Fruit fly (Drosophila melanogaster) whole organism, embryonic: ENCODE data around the gene Tpr2.

Source experiments
- Bdp1 ChIP-seq: fragments of 200-800 bp; sonication (Bioruptor generic); optimal IDR thresholded peaks from 3 replicates; lab custom pipeline; 2016; ENCODE audit warnings: missing biosample characterization, missing genetic modification characterization
- Blimp-1 ChIP-seq: fragments of 200-800 bp; sonication (Bioruptor generic); optimal IDR thresholded peaks from 3 replicates; lab custom pipeline; 2018; ENCODE audit warnings: missing biosample characterization, missing genetic modification characterization, mild to moderate bottlenecking, moderate library complexity, missing genetic modification reagents
- CG10209 ChIP-seq: fragments of 200-800 bp; sonication (Bioruptor generic); optimal IDR thresholded peaks from 3 replicates; lab custom pipeline; 2017; ENCODE audit warnings: missing biosample characterization, mild to moderate bottlenecking, missing genetic modification characterization, missing genetic modification reagents
- CG10462 ChIP-seq: fragments of 200-800 bp; sonication (Bioruptor generic); optimal IDR thresholded peaks from 2 replicates; lab custom pipeline; 2016; ENCODE audit warnings: missing biosample characterization, missing genetic modification characterization
- CG10543 ChIP-seq: fragments of 200-800 bp; sonication (Bioruptor generic); optimal IDR thresholded peaks from 3 replicates; lab custom pipeline; 2017; ENCODE audit warnings: missing biosample characterization, mild to moderate bottlenecking, missing genetic modification characterization, moderate library complexity
- CG11398 ChIP-seq: fragments of 200-800 bp; sonication (Bioruptor generic); optimal IDR thresholded peaks from 2 replicates; lab custom pipeline; 2016; ENCODE audit warnings: missing biosample characterization, missing genetic modification characterization
- CG12236 ChIP-seq: fragments of 200-800 bp; sonication (Bioruptor generic); optimal IDR thresholded peaks from 2 replicates; lab custom pipeline; 2016; ENCODE audit warnings: missing biosample characterization, missing genetic modification characterization
- CG13287 ChIP-seq: fragments of 200-800 bp; sonication (Bioruptor generic); IDR thresholded peaks from 2 replicates; pipeline ENCODE4 v1.3.6; 2022; ENCODE audit warnings: missing biosample characterization, missing genetic modification characterization; ENCODE audit not compliant: partially characterized antibody
- CG13775 ChIP-seq: fragments of 200-800 bp; sonication (Bioruptor generic); optimal IDR thresholded peaks from 3 replicates; lab custom pipeline; 2017; ENCODE audit warnings: missing biosample characterization, mild to moderate bottlenecking, missing genetic modification characterization
- CG17328 ChIP-seq: fragments of 200-800 bp; sonication (Bioruptor generic); IDR thresholded peaks from 2 replicates; pipeline ENCODE4 v1.3.6; 2022; ENCODE audit warnings: missing biosample characterization, missing genetic modification characterization
- CG17385 ChIP-seq: fragments of 200-800 bp; sonication (Bioruptor generic); optimal IDR thresholded peaks from 3 replicates; lab custom pipeline; 2018; ENCODE audit warnings: missing biosample characterization, mild to moderate bottlenecking, missing genetic modification characterization
- CG17912 ChIP-seq: fragments of 200-800 bp; sonication (Bioruptor generic); optimal IDR thresholded peaks from 2 replicates; lab custom pipeline; 2018; ENCODE audit warnings: missing biosample characterization, mild to moderate bottlenecking, missing genetic modification characterization
- CG34376 ChIP-seq: fragments of 200-800 bp; sonication (Bioruptor generic); optimal IDR thresholded peaks from 2 replicates; lab custom pipeline; 2018; ENCODE audit warnings: missing biosample characterization, mild to moderate bottlenecking, missing genetic modification characterization
- CG4617 ChIP-seq: fragments of 200-800 bp; sonication (Bioruptor generic); optimal IDR thresholded peaks from 3 replicates; lab custom pipeline; 2016; ENCODE audit warnings: missing biosample characterization, missing genetic modification characterization, borderline replicate concordance
- CG7556 ChIP-seq: fragments of 200-800 bp; sonication (Bioruptor generic); optimal IDR thresholded peaks from 2 replicates; lab custom pipeline; 2017; ENCODE audit warnings: missing biosample characterization, mild to moderate bottlenecking, missing genetic modification characterization
- CG8765 ChIP-seq: fragments of 200-800 bp; sonication (Bioruptor generic); IDR thresholded peaks from 2 replicates; pipeline ENCODE4 v1.3.6; 2022; ENCODE audit warnings: missing biosample characterization, missing genetic modification characterization
- CG9215 ChIP-seq: fragments of 200-800 bp; sonication (Bioruptor generic); IDR thresholded peaks from 2 replicates; pipeline ENCODE4 v1.3.6; 2022; ENCODE audit warnings: missing biosample characterization, missing genetic modification characterization
- CG9437 ChIP-seq: fragments of 200-800 bp; sonication (Bioruptor generic); optimal IDR thresholded peaks from 2 replicates; lab custom pipeline; 2018; ENCODE audit warnings: missing biosample characterization, mild to moderate bottlenecking, missing genetic modification characterization
- CG9797 ChIP-seq: fragments of 200-800 bp; sonication (Bioruptor generic); optimal IDR thresholded peaks from 3 replicates; lab custom pipeline; 2018; ENCODE audit warnings: missing biosample characterization, mild to moderate bottlenecking, missing genetic modification characterization
- Camta ChIP-seq: fragments of 200-800 bp; sonication (Bioruptor generic); optimal IDR thresholded peaks from 2 replicates; lab custom pipeline; 2016; ENCODE audit warnings: missing biosample characterization, missing genetic modification characterization
- CrebB ChIP-seq: fragments of 200-800 bp; sonication (Bioruptor generic); optimal IDR thresholded peaks from 3 replicates; lab custom pipeline; 2018; ENCODE audit warnings: missing biosample characterization, mild to moderate bottlenecking, missing genetic modification characterization
- D19B ChIP-seq: fragments of 200-800 bp; sonication (Bioruptor generic); optimal IDR thresholded peaks from 2 replicates; lab custom pipeline; 2017; ENCODE audit warnings: missing biosample characterization, mild to moderate bottlenecking, missing genetic modification characterization
- Dfd ChIP-seq, 2 experiments: fragments of >200 bp; optimal IDR thresholded peaks; 2 replicates each; lab custom pipeline; 2017; ENCODE audit warnings: missing biosample characterization in 2 of 2, missing genetic modification characterization in 2 of 2
- Fer2 ChIP-seq: fragments of 200-800 bp; sonication (Bioruptor generic); optimal IDR thresholded peaks from 2 replicates; lab custom pipeline; 2018; ENCODE audit warnings: missing biosample characterization, mild to moderate bottlenecking, missing genetic modification characterization, moderate library complexity
- H2.0 ChIP-seq: fragments of 200-800 bp; sonication (Bioruptor generic); IDR thresholded peaks from 2 replicates; pipeline ENCODE4 v1.3.6; 2022; ENCODE audit warnings: missing biosample characterization, missing genetic modification characterization
- HLH4C ChIP-seq: fragments of 200-800 bp; sonication (Bioruptor generic); IDR thresholded peaks from 3 replicates; pipeline ENCODE4 v1.3.6; 2022; ENCODE audit warnings: missing biosample characterization, missing genetic modification characterization; ENCODE audit not compliant: partially characterized antibody
- Hr51 ChIP-seq, 2 experiments: fragments of 200-800 bp; sonication (Bioruptor generic); optimal IDR thresholded peaks; 2 replicates in 1 of 2; 3 replicates in 1 of 2; lab custom pipeline; 2016 to 2018; ENCODE audit warnings: missing biosample characterization in 2 of 2, missing genetic modification characterization in 2 of 2, mild to moderate bottlenecking in 1 of 2, moderate library complexity in 1 of 2
- Jarid2 ChIP-seq: fragments of 200-800 bp; sonication (Bioruptor generic); optimal IDR thresholded peaks from 3 replicates; lab custom pipeline; 2017; ENCODE audit warnings: mild to moderate bottlenecking, missing biosample characterization, missing genetic modification reagents, missing genetic modification characterization
- Kr ChIP-seq: fragments of 200-800 bp; sonication (Bioruptor generic); optimal IDR thresholded peaks from 2 replicates; lab custom pipeline; 2017; ENCODE audit warnings: missing biosample characterization, mild to moderate bottlenecking, missing genetic modification characterization
- Lhr ChIP-seq: fragments of 200-800 bp; sonication (Bioruptor generic); optimal IDR thresholded peaks from 3 replicates; lab custom pipeline; 2017; ENCODE audit warnings: mild to moderate bottlenecking, missing biosample characterization, missing genetic modification reagents, missing genetic modification characterization
- MBD-R2 ChIP-seq: fragments of 200-800 bp; sonication (Bioruptor generic); IDR thresholded peaks from 2 replicates; pipeline ENCODE4 v1.3.6; 2022; ENCODE audit warnings: missing biosample characterization, missing genetic modification characterization
- Pdp1 ChIP-seq, 2 experiments: fragments of 200-800 bp; sonication (Bioruptor generic); optimal IDR thresholded peaks; 3 replicates each; lab custom pipeline; 2016; ENCODE audit warnings: missing biosample characterization in 2 of 2, missing genetic modification characterization in 2 of 2, mild to moderate bottlenecking in 1 of 2, moderate library complexity in 1 of 2
- Sin3A ChIP-seq: fragments of >200 bp; optimal IDR thresholded peaks from 2 replicates; lab custom pipeline; 2018
- Sox102F ChIP-seq: fragments of 200-800 bp; sonication (Bioruptor generic); optimal IDR thresholded peaks from 2 replicates; lab custom pipeline; 2018; ENCODE audit warnings: missing biosample characterization, mild to moderate bottlenecking, missing genetic modification characterization, moderate library complexity
- Spps ChIP-seq: fragments of 200-800 bp; sonication (Bioruptor generic); optimal IDR thresholded peaks from 2 replicates; lab custom pipeline; 2018; ENCODE audit warnings: missing biosample characterization, mild to moderate bottlenecking, missing genetic modification characterization
- ato ChIP-seq: fragments of 200-800 bp; sonication (Bioruptor generic); IDR thresholded peaks from 2 replicates; pipeline ENCODE4 v1.3.6; 2022; ENCODE audit warnings: missing biosample characterization, missing genetic modification characterization; ENCODE audit not compliant: partially characterized antibody
- cg ChIP-seq: fragments of 200-800 bp; sonication (Bioruptor generic); optimal IDR thresholded peaks from 3 replicates; lab custom pipeline; 2019; ENCODE audit warnings: missing biosample characterization, mild to moderate bottlenecking, missing genetic modification characterization, moderate library complexity
- chif ChIP-seq, 2 experiments: fragments of 200-800 bp; sonication (Bioruptor generic); optimal IDR thresholded peaks; 3 replicates each; lab custom pipeline; 2016; ENCODE audit warnings: missing biosample characterization in 2 of 2, missing genetic modification characterization in 2 of 2
- chn ChIP-seq: fragments of 200-800 bp; sonication (Bioruptor generic); optimal IDR thresholded peaks from 2 replicates; lab custom pipeline; 2016; ENCODE audit warnings: missing biosample characterization, missing genetic modification characterization
- gsb-n ChIP-seq: fragments of 200-800 bp; sonication (Bioruptor generic); optimal IDR thresholded peaks from 3 replicates; lab custom pipeline; 2018; ENCODE audit warnings: missing biosample characterization, mild to moderate bottlenecking, missing genetic modification characterization
- hbn ChIP-seq: fragments of 200-800 bp; sonication (Bioruptor generic); IDR thresholded peaks from 2 replicates; pipeline ENCODE4 v1.3.6; 2022; ENCODE audit warnings: missing biosample characterization, missing genetic modification characterization; ENCODE audit not compliant: partially characterized antibody
- inv ChIP-seq: fragments of 200-800 bp; sonication (Bioruptor generic); IDR thresholded peaks from 2 replicates; pipeline ENCODE4 v1.3.6; 2022; ENCODE audit warnings: missing biosample characterization, missing genetic modification characterization; ENCODE audit not compliant: partially characterized antibody
- jigr1 ChIP-seq: fragments of 200-800 bp; sonication (Bioruptor generic); IDR thresholded peaks from 3 replicates; pipeline ENCODE4 v1.3.6; 2022; ENCODE audit warnings: missing biosample characterization, missing genetic modification characterization
- klu ChIP-seq: fragments of 200-800 bp; sonication (Bioruptor generic); IDR thresholded peaks from 2 replicates; pipeline ENCODE4 v1.3.6; 2022; ENCODE audit warnings: missing biosample characterization, missing genetic modification characterization
- peb ChIP-seq: fragments of 200-800 bp; sonication (Bioruptor generic); IDR thresholded peaks from 2 replicates; pipeline ENCODE4 v1.3.6; 2022; ENCODE audit warnings: missing biosample characterization, missing genetic modification characterization
- ranshi ChIP-seq: fragments of 200-800 bp; sonication (Bioruptor generic); IDR thresholded peaks from 2 replicates; pipeline ENCODE4 v1.3.6; 2022; ENCODE audit warnings: missing biosample characterization, missing genetic modification characterization
- shn ChIP-seq: fragments of 200-800 bp; sonication (Bioruptor generic); optimal IDR thresholded peaks from 3 replicates; lab custom pipeline; 2016; ENCODE audit warnings: missing biosample characterization, missing genetic modification characterization
- trh ChIP-seq: fragments of 200-800 bp; sonication (Bioruptor generic); optimal IDR thresholded peaks from 2 replicates; lab custom pipeline; 2016; ENCODE audit warnings: missing biosample characterization, missing genetic modification characterization
- zf30C ChIP-seq: fragments of 200-800 bp; sonication (Bioruptor generic); optimal IDR thresholded peaks from 3 replicates; lab custom pipeline; 2018; ENCODE audit warnings: missing biosample characterization, mild to moderate bottlenecking, missing genetic modification characterization

Tpr2 gene

dm6 chr2L:16491123-16491751, at the start of gene Tpr2 (continued):
- TF ChIP-seq CG12236 (no peak), CG17385 (GFP tag; lab: Kevin White, UChicago) (peak; percentile 83), Jarid2 (GFP tag; lab: Kevin White, UChicago) (peak; percentile 77), klu (GFP tag; lab: Robert Waterston, UW) (no peak), CG17328 (GFP tag; lab: Robert Waterston, UW) (no peak), Spps (tag; lab: Kevin White, UChicago) (no peak), CG13775 (GFP tag; lab: Kevin White, UChicago) (peak; percentile 51), Fer2 (tag; lab: Kevin White, UChicago) (no peak), shn (GFP tag; lab: Kevin White, UChicago) (peak; percentile 64), Camta (GFP tag; lab: Kevin White, UChicago) (peak; percentile 71), CG13287 (GFP tag; lab: Robert Waterston, UW) (peak; percentile 98), peb (0 out of 2 replicates have a peak, but pooled peaks have one; percentile 5), D19B (GFP tag; lab: Kevin White, UChicago) (peak; percentile 64), Sin3A (lab: Kevin White, UChicago) (peak; percentile 94), Kr (GFP tag; lab: Kevin White, UChicago) (no peak), CG9797 (GFP tag; lab: Kevin White, UChicago) (peak; percentile 61), Pdp1 (GFP tag; optimal IDR thresholded peaks at IDR 0.05; lab: Kevin White, UChicago) (peak in 1 of 2 experiments; percentile 5), CG10209 (peak; percentile 60), trh (GFP tag; lab: Kevin White, UChicago) (peak; percentile 20), ranshi (GFP tag; lab: Robert Waterston, UW) (no peak), Sox102F (GFP tag; lab: Kevin White, UChicago) (peak; percentile 32), jigr1 (no peak), H2.0 (GFP tag; lab: Robert Waterston, UW) (peak; percentile 14; the same call in 1 of the 2 replicates), Dfd (GFP tag; optimal IDR thresholded peaks at IDR 0.05; lab: Kevin White, UChicago) (no peak), CG17912 (GFP tag; lab: Kevin White, UChicago) (peak; percentile 73), gsb-n (tag; lab: Kevin White, UChicago) (peak; percentile 80), CG10543 (peak; percentile 85), Bdp1 (GFP tag; lab: Kevin White, UChicago) (peak; percentile 69), MBD-R2 (GFP tag; lab: Robert Waterston, UW) (peak; percentile 70), CG7556 (GFP tag; lab: Kevin White, UChicago) (peak; percentile 10), CG11398 (GFP tag; lab: Kevin White, UChicago) (peak; percentile 31), CG8765 (GFP tag; lab: Robert Waterston, UW) (no peak), hbn (peak; percentile 95), Hr51 (GFP tag; optimal IDR thresholded peaks at IDR 0.05; lab: Kevin White, UChicago) (peak; percentile 54 to 59), HLH4C (GFP tag; lab: Robert Waterston, UW) (peak; percentile 89), zf30C (GFP tag; lab: Kevin White, UChicago) (no peak), cg (GFP tag; lab: Kevin White, UChicago) (peak; percentile 89), CG10462 (GFP tag; lab: Kevin White, UChicago) (peak; percentile 42), inv (GFP tag; lab: Robert Waterston, UW) (peak; percentile 86), CG34376 (GFP tag; lab: Kevin White, UChicago) (peak; percentile 69), Lhr (GFP tag; lab: Kevin White, UChicago) (peak; percentile 90), chif (GFP tag; optimal IDR thresholded peaks at IDR 0.05; lab: Kevin White, UChicago) (peak; percentile 57 to 66), CrebB (peak; percentile 74), chn (GFP tag; lab: Kevin White, UChicago) (peak; percentile 65), CG9437 (peak; percentile 30), CG9215 (GFP tag; lab: Robert Waterston, UW) (0 out of 2 replicates have a peak, but pooled peaks have one; percentile 26), ato (GFP tag; lab: Robert Waterston, UW) (peak; percentile 66; the same call in 1 of the 2 replicates), Blimp-1 (GFP tag; lab: Kevin White, UChicago) (peak; percentile 24), CG4617 (GFP tag; lab: Kevin White, UChicago) (peak; percentile 64)
